Worm (Caenorhabditis elegans): ENCODE measurements around the gene rab-21.

DNA sequence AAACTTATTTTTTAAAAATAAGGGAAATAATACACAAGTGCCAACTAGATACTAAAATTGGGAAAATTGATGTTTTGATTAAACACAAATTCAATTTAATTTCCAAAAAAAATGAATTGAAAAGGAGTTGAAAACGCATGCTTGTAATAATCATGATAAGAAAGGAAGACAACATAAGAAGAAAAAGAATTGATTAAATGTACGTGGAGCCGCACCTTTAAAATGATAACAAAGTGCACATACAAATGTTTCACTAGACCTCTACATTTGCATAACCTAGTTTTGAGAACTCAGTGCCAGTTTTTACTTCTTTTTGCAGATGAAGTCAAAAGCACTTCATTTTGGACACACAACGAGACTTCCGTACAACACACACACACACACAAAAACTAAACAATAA lies 46.9 kb upstream of the rab-21 start:
- TF ChIP-seq nhr-90 (tag; optimal IDR thresholded peaks at IDR 0.05; ENCODE audit: poor library complexity) (no peak), nhr-77 (tag; optimal IDR thresholded peaks at IDR 0.05) (no peak), fos-1 (tag; optimal IDR thresholded peaks at IDR 0.05) (no peak), blmp-1 (tag; optimal IDR thresholded peaks at IDR 0.05) (no peak), elt-2 (tag; optimal IDR thresholded peaks at IDR 0.05) (peak; percentile 9), nhr-47 (tag; optimal IDR thresholded peaks at IDR 0.05) (no peak), unc-130 (tag; optimal IDR thresholded peaks at IDR 0.05) (no peak), aly-2 (tag; optimal IDR thresholded peaks at IDR 0.05) (no peak), unc-62 (GFP tag; optimal IDR thresholded peaks at IDR 0.05) (no peak), ceh-8 (GFP tag; optimal IDR thresholded peaks at IDR 0.05) (no peak), unc-86 (tag; optimal IDR thresholded peaks at IDR 0.05) (no peak), skn-1 (tag; optimal IDR thresholded peaks at IDR 0.05) (no peak), zag-1 (tag; optimal IDR thresholded peaks at IDR 0.05) (no peak)

All from whole organism, L1 larva.